Worm (Caenorhabditis elegans) whole organism, L1 larva: ENCODE results near the gene srh-39.

Source experiments
- C16A3.4 ChIP-seq: fragments of 150-350 bp; optimal IDR thresholded peaks from 2 replicates; lab custom pipeline; 2014; ENCODE audit warnings: missing biosample characterization, missing genetic modification characterization
- aha-1 ChIP-seq: fragments of 150-350 bp; optimal IDR thresholded peaks from 2 replicates; lab custom pipeline; 2014; ENCODE audit warnings: missing biosample characterization, missing genetic modification characterization
- ama-1 ChIP-seq: fragments of 150-350 bp; optimal IDR thresholded peaks from 2 replicates; lab custom pipeline; 2014
- blmp-1 ChIP-seq: fragments of 150-350 bp; optimal IDR thresholded peaks from 2 replicates; lab custom pipeline; 2014; ENCODE audit warnings: missing biosample characterization, missing genetic modification characterization
- ceh-82 ChIP-seq, 3 experiments: fragments of 150-350 bp in 1 of 3; sonication (generic microtip) in 2 of 3; optimal IDR thresholded peaks; 2 replicates each; lab custom pipeline; 2014 to 2017; ENCODE audit warnings: missing biosample characterization in 3 of 3, missing genetic modification characterization in 3 of 3
- ces-1 ChIP-seq: fragments of 150-350 bp; optimal IDR thresholded peaks from 2 replicates; lab custom pipeline; 2014; ENCODE audit warnings: missing biosample characterization, missing genetic modification reagents, missing genetic modification characterization
- dpl-1 ChIP-seq, 3 experiments: fragments of 150-350 bp in 2 of 3; sonication (generic microtip) in 1 of 3; optimal IDR thresholded peaks; 2 replicates each; lab custom pipeline; 2014 to 2017; ENCODE audit warnings: missing biosample characterization in 3 of 3, missing genetic modification characterization in 3 of 3, missing genetic modification reagents in 3 of 3
- dsc-1 ChIP-seq: sonication (generic microtip); optimal IDR thresholded peaks from 2 replicates; lab custom pipeline; 2016; ENCODE audit warnings: mild to moderate bottlenecking, missing genetic modification characterization, missing compliant biosample characterization
- efl-1 ChIP-seq, 4 experiments: fragments of 150-350 bp; optimal IDR thresholded peaks in 3 of 4; peaks in 1 of 4; 1 replicate in 1 of 4; 2 replicates in 3 of 4; lab custom pipeline; 2014; ENCODE audit warnings: missing biosample characterization in 2 of 4, missing genetic modification characterization in 2 of 4, missing genetic modification reagents in 2 of 4
- egl-27 ChIP-seq, 2 experiments: fragments of 150-350 bp in 1 of 2; sonication (generic microtip); optimal IDR thresholded peaks; 3 replicates each; lab custom pipeline; 2017 to 2018; ENCODE audit warnings: missing biosample characterization in 2 of 2, missing genetic modification characterization in 2 of 2, missing genetic modification reagents in 2 of 2
- elt-2 ChIP-seq: sonication (generic microtip); optimal IDR thresholded peaks from 2 replicates; lab custom pipeline; 2016; ENCODE audit warnings: missing genetic modification characterization, mild to moderate bottlenecking, inconsistent platforms, missing compliant biosample characterization, missing genetic modification reagents
- ets-5 ChIP-seq: fragments of 200-800 bp; sonication (Bioruptor generic); IDR thresholded peaks from 2 replicates; pipeline ENCODE4 v1.3.6; 2022; ENCODE audit warnings: missing genetic modification characterization, missing compliant biosample characterization
- hlh-17 ChIP-seq: fragments of 200-800 bp; sonication (Bioruptor generic); optimal IDR thresholded peaks from 2 replicates; lab custom pipeline; 2018; ENCODE audit warnings: missing genetic modification characterization, mild to moderate bottlenecking, missing compliant biosample characterization, moderate library complexity, borderline replicate concordance
- hlh-4 ChIP-seq: sonication (generic microtip); optimal IDR thresholded peaks from 2 replicates; lab custom pipeline; 2016; ENCODE audit warnings: mild to moderate bottlenecking, missing genetic modification characterization, missing compliant biosample characterization
- jun-1 ChIP-seq: fragments of 150-350 bp; optimal IDR thresholded peaks from 2 replicates; lab custom pipeline; 2014; ENCODE audit warnings: missing biosample characterization, missing genetic modification reagents, missing genetic modification characterization
- lin-14 ChIP-seq: fragments of 200-800 bp; sonication (Bioruptor generic); optimal IDR thresholded peaks from 2 replicates; lab custom pipeline; 2018; ENCODE audit warnings: mild to moderate bottlenecking, missing genetic modification characterization, moderate library complexity, missing compliant biosample characterization
- lin-15B ChIP-seq: fragments of 150-350 bp; sonication (generic microtip); optimal IDR thresholded peaks from 3 replicates; lab custom pipeline; 2014; ENCODE audit warnings: missing biosample characterization, missing genetic modification characterization
- lin-35 ChIP-seq, 2 experiments: fragments of 150-350 bp; optimal IDR thresholded peaks; 2 replicates each; lab custom pipeline; 2014; ENCODE audit warnings: missing biosample characterization in 2 of 2, missing genetic modification characterization in 2 of 2, missing genetic modification reagents in 2 of 2
- lir-3 ChIP-seq: sonication (generic microtip); optimal IDR thresholded peaks from 2 replicates; lab custom pipeline; 2016; ENCODE audit warnings: mild to moderate bottlenecking, missing genetic modification characterization, moderate library complexity, missing compliant biosample characterization; ENCODE audit not compliant: poor library complexity
- lsy-2 ChIP-seq, 2 experiments: fragments of 150-350 bp; optimal IDR thresholded peaks; 2 replicates each; lab custom pipeline; 2014; ENCODE audit warnings: missing biosample characterization in 2 of 2, missing genetic modification characterization in 2 of 2
- mdl-1 ChIP-seq, 2 experiments: fragments of 150-350 bp; optimal IDR thresholded peaks; 2 replicates each; lab custom pipeline; 2014 to 2017; ENCODE audit warnings: missing biosample characterization in 2 of 2, missing genetic modification characterization in 2 of 2, inconsistent platforms in 1 of 2
- mef-2 ChIP-seq: fragments of 150-350 bp; optimal IDR thresholded peaks from 2 replicates; lab custom pipeline; 2014; ENCODE audit warnings: missing biosample characterization, missing genetic modification characterization
- mep-1 ChIP-seq: fragments of 150-350 bp; optimal IDR thresholded peaks from 2 replicates; lab custom pipeline; 2014; ENCODE audit warnings: missing biosample characterization, missing genetic modification characterization
- nhr-19 ChIP-seq: fragments of 200-800 bp; sonication (Bioruptor generic); conservative IDR thresholded peaks from 2 replicates; pipeline ENCODE4 v1.3.6; 2022; ENCODE audit warnings: missing genetic modification characterization, missing compliant biosample characterization
- nhr-20 ChIP-seq: sonication (generic microtip); optimal IDR thresholded peaks from 2 replicates; lab custom pipeline; 2016; ENCODE audit warnings: mild to moderate bottlenecking, missing genetic modification characterization, missing compliant biosample characterization
- nhr-85 ChIP-seq: sonication (generic microtip); peaks from one replicate; lab custom pipeline; 2016; ENCODE audit warnings: missing genetic modification characterization, inconsistent platforms, missing compliant biosample characterization
- nhr-90 ChIP-seq: sonication (generic microtip); optimal IDR thresholded peaks from 2 replicates; lab custom pipeline; 2016; ENCODE audit warnings: mild to moderate bottlenecking, missing genetic modification characterization, missing compliant biosample characterization; ENCODE audit not compliant: poor library complexity
- pag-3 ChIP-seq: sonication (generic microtip); optimal IDR thresholded peaks from 2 replicates; lab custom pipeline; 2017; ENCODE audit warnings: missing genetic modification characterization, mild to moderate bottlenecking, missing compliant biosample characterization, antibody characterized with exemption, borderline replicate concordance; ENCODE audit not compliant: insufficient read depth
- pqm-1 ChIP-seq: sonication (generic microtip); optimal IDR thresholded peaks from 3 replicates; lab custom pipeline; 2017; ENCODE audit warnings: missing biosample characterization, missing genetic modification characterization
- rnt-1 ChIP-seq: sonication (generic microtip); optimal IDR thresholded peaks from 2 replicates; lab custom pipeline; 2016; ENCODE audit warnings: mild to moderate bottlenecking, missing genetic modification characterization, moderate library complexity, missing compliant biosample characterization
- skn-1 ChIP-seq: fragments of 150-350 bp; optimal IDR thresholded peaks from 2 replicates; lab custom pipeline; 2014; ENCODE audit warnings: missing biosample characterization, missing genetic modification characterization
- snu-23 ChIP-seq: sonication (generic microtip); optimal IDR thresholded peaks from 2 replicates; lab custom pipeline; 2016; ENCODE audit warnings: missing genetic modification characterization, missing compliant biosample characterization
- sup-37 ChIP-seq: fragments of 200-800 bp; sonication (Bioruptor generic); optimal IDR thresholded peaks from 2 replicates; lab custom pipeline; 2018; ENCODE audit warnings: mild to moderate bottlenecking, missing genetic modification characterization, missing compliant biosample characterization
- unc-130 ChIP-seq: fragments of 150-350 bp; optimal IDR thresholded peaks from 2 replicates; lab custom pipeline; 2017; ENCODE audit warnings: missing biosample characterization, missing genetic modification characterization, inconsistent platforms
- unc-62 ChIP-seq: fragments of 150-350 bp; optimal IDR thresholded peaks from 2 replicates; lab custom pipeline; 2014; ENCODE audit warnings: missing biosample characterization, missing genetic modification reagents, missing genetic modification characterization
- unc-86 ChIP-seq: sonication (generic microtip); optimal IDR thresholded peaks from 2 replicates; lab custom pipeline; 2016; ENCODE audit warnings: missing genetic modification characterization, missing compliant biosample characterization
- zip-4 ChIP-seq: fragments of 200-800 bp; sonication (Bioruptor generic); optimal IDR thresholded peaks from 2 replicates; lab custom pipeline; 2018; ENCODE audit warnings: mild to moderate bottlenecking, missing genetic modification characterization, moderate library complexity, missing compliant biosample characterization

srh-39 gene

DNA sequence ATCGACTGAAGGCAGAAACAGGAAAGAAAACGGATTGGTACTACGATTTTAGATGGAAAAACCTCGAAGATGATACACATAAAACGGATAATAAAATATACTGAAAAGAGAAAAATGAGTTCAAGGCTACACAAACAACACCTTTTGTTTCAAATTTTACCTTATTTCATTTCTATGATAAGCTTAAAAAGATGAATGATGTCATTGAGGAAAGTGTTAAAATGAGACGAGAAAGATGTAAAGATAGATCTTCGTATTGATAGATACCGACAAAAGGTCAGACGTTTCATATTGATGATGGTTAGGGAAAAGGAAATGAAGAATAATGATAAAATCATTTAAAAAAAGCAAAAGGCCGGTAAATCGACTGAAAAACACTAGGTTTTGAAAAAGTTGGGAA, 24.2 kb upstream of the srh-39 start (continued):
- TF ChIP-seq hlh-17 (GFP tag; lab: Kevin White, UChicago) (no peak), rnt-1 (tag; lab: Kevin White, UChicago) (no peak), skn-1 (no peak), hlh-4 (no peak), unc-62 (GFP tag; lab: Kevin White, UChicago) (no peak), ets-5 (no peak)

- TF ChIP-seq snu-23: no peak
- no peak for TF ChIP-seq aha-1 (tag; lab: Kevin White, UChicago)
- TF ChIP-seq hlh-4: no peak
- TF ChIP-seq efl-1 (optimal IDR thresholded peaks at IDR 0.05; lab: Kevin White, UChicago): peak; percentile 18 to 59
- peak in 1 of 2 experiments; percentile 23 for TF ChIP-seq efl-1 (GFP tag; optimal IDR thresholded peaks at IDR 0.05 in 1 of 2; lab: Kevin White, UChicago)
- TF ChIP-seq dpl-1 (GFP tag; optimal IDR thresholded peaks at IDR 0.05; lab: Kevin White, UChicago): peak in 1 of 3 experiments; percentile 33
- no peak for TF ChIP-seq sup-37 (GFP tag; lab: Kevin White, UChicago)
These were observed 18.2 kb upstream of the srh-39 start, which contains the start of gene skr-17 for ce11 chrII:7783467-7783959. TSS of gene skr-17 (plus strand) at chrII:7783517.

- TF ChIP-seq mdl-1 (tag; optimal IDR thresholded peaks at IDR 0.05; lab: Kevin White, UChicago) (peak in 1 of 2 experiments; percentile 7), snu-23 (peak; percentile 24), dsc-1 (tag; lab: Kevin White, UChicago) (no peak), lsy-2 (tag; optimal IDR thresholded peaks at IDR 0.05; lab: Kevin White, UChicago) (peak in 1 of 2 experiments; percentile 65), C16A3.4 (tag; lab: Kevin White, UChicago) (peak; percentile 2), egl-27 (tag; optimal IDR thresholded peaks at IDR 0.05; lab: Kevin White, UChicago) (no peak), blmp-1 (tag; lab: Kevin White, UChicago) (peak; percentile 53), efl-1 (optimal IDR thresholded peaks at IDR 0.05; lab: Kevin White, UChicago) (peak; percentile 75 to 79), efl-1 (GFP tag; optimal IDR thresholded peaks at IDR 0.05 in 1 of 2; lab: Kevin White, UChicago) (peak; percentile 84 to 97), lin-15B (peak; percentile 1), pqm-1 (tag; lab: Kevin White, UChicago) (no peak), lin-35 (GFP tag; optimal IDR thresholded peaks at IDR 0.05; lab: Kevin White, UChicago) (peak; percentile 67 to 91), ces-1 (GFP tag; lab: Kevin White, UChicago) (no peak), mep-1 (peak; percentile 30), ceh-82 (tag; optimal IDR thresholded peaks at IDR 0.05; lab: Kevin White, UChicago) (peak in 1 of 3 experiments; percentile 7), sup-37 (GFP tag; lab: Kevin White, UChicago) (no peak), mef-2 (tag; lab: Kevin White, UChicago) (no peak), dpl-1 (GFP tag; optimal IDR thresholded peaks at IDR 0.05; lab: Kevin White, UChicago) (peak; percentile 71 to 88 (median 77)), rnt-1 (tag; lab: Kevin White, UChicago) (peak; percentile 22), nhr-85 (tag; lab: Kevin White, UChicago) (peak; percentile 5), skn-1 (peak; percentile 27), lir-3 (tag; lab: Kevin White, UChicago) (no peak), lin-14 (GFP tag; lab: Kevin White, UChicago) (peak; percentile 13)
These were observed 15.8 kb upstream of the srh-39 start, which contains the start of the genes snpc-1.1 and spdl-1 for ce11 chrII:7781102-7781616. TSS of gene snpc-1.1 (minus strand) at chrII:7781301. TSS of gene spdl-1 (plus strand) at chrII:7781566.

- TF ChIP-seq elt-2 (tag; lab: Kevin White, UChicago): peak; percentile 4
- TF ChIP-seq sup-37 (GFP tag; lab: Kevin White, UChicago): no peak
These were observed 12.9 kb upstream of the srh-39 start for ce11 chrII:7778273-7778672.

DNA sequence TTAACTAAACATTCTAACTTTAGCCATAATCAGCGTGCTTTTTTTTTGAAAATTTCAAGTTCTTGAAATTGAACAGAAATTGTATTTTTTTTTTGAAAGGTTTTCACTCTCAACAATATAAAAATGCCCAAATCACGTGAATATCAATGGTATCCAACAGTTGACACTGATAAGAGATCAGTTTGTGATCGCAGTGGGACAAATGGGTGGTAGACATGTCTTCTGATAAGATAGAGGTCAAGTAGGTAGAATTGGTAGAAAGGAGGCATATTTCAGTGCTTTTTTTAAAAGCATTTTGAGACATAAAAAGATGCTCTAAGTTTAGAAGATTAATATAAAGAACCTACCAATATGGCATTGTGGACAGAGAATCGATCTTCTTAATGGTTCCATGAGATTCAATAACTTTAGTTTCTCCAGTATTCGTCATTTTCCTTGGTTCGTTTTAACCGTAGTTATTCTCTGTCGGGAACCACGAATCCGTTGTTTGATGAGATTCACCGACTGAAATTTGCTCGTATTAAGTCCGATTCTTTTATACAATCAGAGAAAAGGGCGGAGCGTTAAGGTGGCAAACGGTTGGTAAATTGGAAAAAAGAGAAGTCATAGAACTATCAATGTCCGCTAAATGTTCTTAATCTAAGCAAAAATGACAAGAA, 12.1 kb upstream of the srh-39 start, which contains the start of gene mthf-1:
Gene mthf-1 (minus strand): TSS at position 504 of the 659 bp plus-strand sequence.
- TF ChIP-seq zip-4 (GFP tag; lab: Kevin White, UChicago) (no peak), nhr-20 (tag; lab: Kevin White, UChicago) (peak; percentile 41), lir-3 (tag; lab: Kevin White, UChicago) (no peak), nhr-90 (tag; lab: Kevin White, UChicago) (peak; percentile 66), lsy-2 (tag; optimal IDR thresholded peaks at IDR 0.05; lab: Kevin White, UChicago) (peak in 1 of 2 experiments; percentile 1), nhr-85 (tag; lab: Kevin White, UChicago) (peak; percentile 70), snu-23 (peak; percentile 1), pag-3 (tag; lab: Kevin White, UChicago) (no peak), jun-1 (no peak), ces-1 (GFP tag; lab: Kevin White, UChicago) (no peak), dpl-1 (GFP tag; optimal IDR thresholded peaks at IDR 0.05; lab: Kevin White, UChicago) (peak in 1 of 3 experiments; percentile 17), efl-1 (optimal IDR thresholded peaks at IDR 0.05; lab: Kevin White, UChicago) (no peak), efl-1 (GFP tag; optimal IDR thresholded peaks at IDR 0.05 in 1 of 2; lab: Kevin White, UChicago) (peak in 1 of 2 experiments; percentile 6), C16A3.4 (tag; lab: Kevin White, UChicago) (peak; percentile 2), lin-14 (GFP tag; lab: Kevin White, UChicago) (no peak), unc-86 (tag; lab: Kevin White, UChicago) (no peak), nhr-19 (peak; percentile 15; the same call in 1 of the 2 replicates), unc-130 (tag; lab: Kevin White, UChicago) (no peak), blmp-1 (tag; lab: Kevin White, UChicago) (peak; percentile 69), ama-1 (lab: Kevin White, UChicago) (no peak), mdl-1 (tag; optimal IDR thresholded peaks at IDR 0.05; lab: Kevin White, UChicago) (no peak), elt-2 (tag; lab: Kevin White, UChicago) (peak; percentile 86)
